Worm (Caenorhabditis elegans): ENCODE data around the gene C34F11.1.

The C34F11.1 gene

DNA sequence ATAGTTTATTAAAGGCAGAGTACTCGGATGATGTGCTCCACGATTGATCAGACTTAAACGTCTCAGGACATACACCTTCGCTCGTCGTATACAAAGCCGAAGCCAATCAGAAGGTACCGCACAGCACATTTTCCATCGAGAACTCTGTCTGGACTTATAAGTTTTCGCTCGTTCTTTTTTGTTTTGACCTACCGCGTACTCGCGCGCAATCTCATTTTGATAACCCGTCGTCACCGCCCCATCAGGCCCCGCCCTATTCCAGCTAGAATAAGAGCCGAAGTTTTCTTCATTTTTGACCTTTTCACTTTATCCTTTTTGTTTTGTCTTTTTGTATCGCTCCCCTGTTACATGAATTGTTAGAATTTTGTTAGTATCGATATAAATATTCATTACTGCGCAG is 16.8 kb downstream of the C34F11.1 start, which contains the start of gene EGAP2.2:
EGAP2.2 (plus strand) TSS at position 301 of the 400 bp plus-strand sequence.
- no peak for TF ChIP-seq dpl-1 (GFP tag; optimal IDR thresholded peaks at IDR 0.05)
- 0 out of 2 replicates have a peak, but pooled peaks have one; percentile 50 for TF ChIP-seq egl-18 (GFP tag; IDR thresholded peaks at IDR 0.05)

DNA sequence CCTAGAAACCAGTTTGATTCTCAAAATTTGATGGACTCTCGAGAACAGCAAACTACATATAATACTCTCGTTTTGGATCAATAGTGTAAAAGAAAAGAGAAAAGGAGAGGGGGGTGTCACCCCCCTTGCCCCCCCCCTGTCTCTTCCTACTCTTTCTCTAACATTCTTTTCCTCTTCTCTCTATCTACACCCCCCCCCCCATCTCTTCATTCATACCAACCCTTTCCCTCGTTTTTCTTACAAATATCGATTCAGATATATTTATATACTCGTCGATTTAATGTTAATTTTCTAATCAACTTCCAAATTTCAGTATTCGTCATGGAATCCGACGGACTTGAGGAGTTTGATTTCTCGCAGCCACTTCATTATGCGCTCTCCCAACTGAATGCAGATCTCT is 18.3 kb downstream of the C34F11.1 start, which contains the start of gene EGAP2.1:
EGAP2.1 (plus strand) TSS at position 301 of the 400 bp plus-strand sequence.
- TF ChIP-seq madf-10 (tag; optimal IDR thresholded peaks at IDR 0.05) (no peak), ceh-91 (GFP tag; IDR thresholded peaks at IDR 0.05) (no peak), F33H1.4 (GFP tag; IDR thresholded peaks at IDR 0.05) (no peak), K11D2.4 (GFP tag; IDR thresholded peaks at IDR 0.05) (no peak)

DNA sequence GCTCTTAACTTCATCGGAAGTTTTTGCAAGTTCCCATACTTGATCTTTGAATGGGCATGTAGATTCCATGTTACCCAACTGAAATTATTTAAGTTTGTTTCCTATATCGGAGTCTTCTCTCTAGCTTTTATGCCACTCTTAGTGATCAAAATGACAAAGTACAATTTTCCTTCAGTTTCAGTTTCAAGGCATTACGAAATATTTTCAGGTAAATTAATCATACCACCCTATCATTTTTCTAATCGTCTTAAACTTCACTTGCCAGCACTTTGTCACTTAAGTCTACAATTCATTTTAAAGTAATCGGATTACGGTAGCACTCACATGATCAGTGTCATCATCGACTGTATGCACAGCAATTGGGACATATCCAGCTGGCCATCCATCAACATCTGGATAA is 22.0 kb downstream of the C34F11.1 start:
- no peak for TF ChIP-seq lin-26 (GFP tag; IDR thresholded peaks at IDR 0.05)
- no peak for TF ChIP-seq madf-6 (GFP tag; IDR thresholded peaks at IDR 0.05)
- TF ChIP-seq nhr-80 (tag; optimal IDR thresholded peaks at IDR 0.05) = peak; percentile 52
- no peak for TF ChIP-seq xnd-1 (tag; optimal IDR thresholded peaks at IDR 0.05)
- no peak for TF ChIP-seq cebp-1 (GFP tag; IDR thresholded peaks at IDR 0.05)
- peak; percentile 74 for TF ChIP-seq cebp-1 (tag; optimal IDR thresholded peaks at IDR 0.05)
- TF ChIP-seq ekl-4 (GFP tag; IDR thresholded peaks at IDR 0.05) = no peak
- no peak for TF ChIP-seq pha-4 (tag; optimal IDR thresholded peaks at IDR 0.05)

DNA sequence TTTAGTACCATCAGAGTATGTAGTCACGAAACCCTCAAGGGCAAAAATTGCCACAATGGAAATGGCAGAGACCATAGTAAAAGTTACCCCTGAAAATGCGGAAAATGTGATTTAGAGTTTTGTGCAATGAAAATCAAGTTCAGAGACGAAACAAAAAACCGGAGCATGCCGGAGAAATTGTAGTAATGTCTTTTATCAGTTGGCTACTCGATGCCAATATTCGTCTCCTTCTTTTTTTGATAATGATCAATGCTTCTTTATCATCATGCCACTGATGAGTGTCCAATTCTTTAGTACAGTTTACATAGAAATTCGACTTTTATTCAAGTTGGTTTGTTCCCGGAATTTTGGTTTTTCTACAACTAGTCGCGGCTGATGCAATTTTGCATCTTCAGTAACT is 23.0 kb downstream of the C34F11.1 start, which contains the start of gene pho-1:
pho-1 (minus strand) TSS at position 89 of the 400 bp plus-strand sequence.
- no peak for TF ChIP-seq tlf-1 (GFP tag; optimal IDR thresholded peaks at IDR 0.05)
- TF ChIP-seq nhr-80 (tag; optimal IDR thresholded peaks at IDR 0.05) = peak; percentile 66

DNA sequence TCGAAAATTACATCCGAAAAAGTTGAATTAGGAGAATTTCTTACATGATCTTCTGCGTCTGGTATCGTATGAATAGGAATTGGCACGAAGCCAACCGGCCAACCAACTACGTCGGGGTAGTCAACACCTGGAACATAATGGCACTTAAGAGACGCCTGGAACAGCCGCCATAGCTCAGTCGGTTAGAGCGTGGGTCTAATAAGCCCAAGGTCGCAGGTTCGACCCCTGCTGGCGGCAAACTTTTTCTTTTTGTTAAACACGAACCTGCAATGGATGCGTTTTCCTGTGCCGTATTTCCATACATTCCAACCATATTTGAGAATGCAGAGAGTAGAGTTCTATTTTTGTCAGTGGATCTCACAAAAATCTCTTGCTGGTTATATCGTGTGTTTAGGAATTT is 24.9 kb downstream of the C34F11.1 start:
- no peak for TF ChIP-seq mel-28 (tag; optimal IDR thresholded peaks at IDR 0.05; ENCODE audit: borderline replicate concordance)
- TF ChIP-seq nhr-27 (tag; optimal IDR thresholded peaks at IDR 0.05) = no peak
- TF ChIP-seq attf-5 (GFP tag; optimal IDR thresholded peaks at IDR 0.05) = peak; percentile 36
- TF ChIP-seq lin-35 (GFP tag; optimal IDR thresholded peaks at IDR 0.05) = no peak
- peak; percentile 18 for TF ChIP-seq nhr-80 (tag; optimal IDR thresholded peaks at IDR 0.05)
- no peak for TF ChIP-seq unc-130 (GFP tag; optimal IDR thresholded peaks at IDR 0.05)
- TF ChIP-seq pbrm-1 (GFP tag; IDR thresholded peaks at IDR 0.05) = peak; percentile 78
- TF ChIP-seq hmg-1.2 (GFP tag; IDR thresholded peaks at IDR 0.05) = peak; percentile 59
- no peak for TF ChIP-seq zfh-2 (GFP tag; conservative IDR thresholded peaks at IDR 0.05)
- TF ChIP-seq hsf-1 (GFP tag; IDR thresholded peaks at IDR 0.05) = no peak
- no peak for TF ChIP-seq K12H6.12 (tag; optimal IDR thresholded peaks at IDR 0.05)
- TF ChIP-seq lsl-1 (GFP tag; optimal IDR thresholded peaks at IDR 0.05) = peak; percentile 31
- TF ChIP-seq bed-1 (GFP tag; IDR thresholded peaks at IDR 0.05) = no peak
- TF ChIP-seq ZK185.1 (tag; optimal IDR thresholded peaks at IDR 0.05; ENCODE audit: poor library complexity, severe bottlenecking) = peak; percentile 46
- TF ChIP-seq ceh-100 (GFP tag; IDR thresholded peaks at IDR 0.05) = peak; percentile 29; the same call in 1 of the 2 replicates
- no peak for TF ChIP-seq snpc-1.3 (tag; optimal IDR thresholded peaks at IDR 0.05; ENCODE audit: insufficient read depth)
- TF ChIP-seq B0019.2 (GFP tag; conservative IDR thresholded peaks at IDR 0.05) = no peak
- peak; percentile 82 for TF ChIP-seq B0261.1 (tag; optimal IDR thresholded peaks at IDR 0.05)
- no peak for TF ChIP-seq let-607 (tag; optimal IDR thresholded peaks at IDR 0.05)
- TF ChIP-seq dpl-1 (GFP tag; optimal IDR thresholded peaks at IDR 0.05) = no peak
- peak; percentile 66; the same call in 1 of the 2 replicates for TF ChIP-seq lin-26 (GFP tag; IDR thresholded peaks at IDR 0.05)
- no peak for TF ChIP-seq Y53G8AR.9 (GFP tag; conservative IDR thresholded peaks at IDR 0.05)
- no peak for TF ChIP-seq gei-17 (GFP tag; optimal IDR thresholded peaks at IDR 0.05)
- TF ChIP-seq nhr-90 (tag; optimal IDR thresholded peaks at IDR 0.05) = peak; percentile 1
- TF ChIP-seq Y79H2A.3 (GFP tag; conservative IDR thresholded peaks at IDR 0.05) = 0 out of 2 replicates have a peak, but pooled peaks have one; percentile 28
- no peak for TF ChIP-seq hlh-26 (GFP tag; conservative IDR thresholded peaks at IDR 0.05)
- peak; percentile 64; the same call in 1 of the 2 replicates for TF ChIP-seq ztf-25 (GFP tag; IDR thresholded peaks at IDR 0.05)
- TF ChIP-seq nfya-1 (tag; optimal IDR thresholded peaks at IDR 0.05; ENCODE audit: borderline replicate concordance, insufficient read depth) = no peak

All from whole organism, young adult.